Fruit fly (Drosophila melanogaster) whole organism, embryonic: ENCODE data around the gene CG7506.

Experiments used
- CG13894 ChIP-seq: fragments of 200-800 bp; sonication (Bioruptor generic); optimal IDR thresholded peaks from 3 replicates; lab custom pipeline; 2018; ENCODE audit warnings: missing biosample characterization, mild to moderate bottlenecking, missing genetic modification characterization, moderate library complexity
- CG7357 ChIP-seq: fragments of 200-800 bp; sonication (Bioruptor generic); IDR thresholded peaks from 3 replicates; pipeline ENCODE4 v1.3.6; 2022; ENCODE audit warnings: missing biosample characterization, missing genetic modification characterization
- Deaf1 ChIP-seq: fragments of 200-800 bp; optimal IDR thresholded peaks from 3 replicates; lab custom pipeline; 2019; ENCODE audit warnings: missing biosample characterization, mild to moderate bottlenecking, missing genetic modification characterization, moderate library complexity
- MESR4 ChIP-seq: fragments of 200-800 bp; sonication (Bioruptor generic); optimal IDR thresholded peaks from 2 replicates; lab custom pipeline; 2018; ENCODE audit warnings: missing biosample characterization, mild to moderate bottlenecking, missing genetic modification characterization, moderate library complexity
- ab ChIP-seq: fragments of 200-800 bp; sonication (Bioruptor generic); optimal IDR thresholded peaks from 2 replicates; lab custom pipeline; 2016; ENCODE audit warnings: missing biosample characterization, missing genetic modification characterization
- bigmax ChIP-seq: fragments of 200-800 bp; sonication (Bioruptor generic); optimal IDR thresholded peaks from 2 replicates; lab custom pipeline; 2018; ENCODE audit warnings: missing biosample characterization, mild to moderate bottlenecking, missing genetic modification characterization
- dpn ChIP-seq, 2 experiments: fragments of 200-800 bp; sonication (Bioruptor generic); optimal IDR thresholded peaks; 3 replicates each; lab custom pipeline; 2016; ENCODE audit warnings: missing biosample characterization in 2 of 2, missing genetic modification characterization in 2 of 2
- h ChIP-seq: fragments of >200 bp; optimal IDR thresholded peaks from 2 replicates; lab custom pipeline; 2017
- odd ChIP-seq: fragments of 200-800 bp; sonication (Bioruptor generic); optimal IDR thresholded peaks from 2 replicates; lab custom pipeline; 2017; ENCODE audit warnings: missing biosample characterization, mild to moderate bottlenecking, missing genetic modification characterization
- pum ChIP-seq: fragments of 200-800 bp; sonication (Bioruptor generic); optimal IDR thresholded peaks from 2 replicates; lab custom pipeline; 2016; ENCODE audit warnings: missing biosample characterization, missing genetic modification characterization

DNA sequence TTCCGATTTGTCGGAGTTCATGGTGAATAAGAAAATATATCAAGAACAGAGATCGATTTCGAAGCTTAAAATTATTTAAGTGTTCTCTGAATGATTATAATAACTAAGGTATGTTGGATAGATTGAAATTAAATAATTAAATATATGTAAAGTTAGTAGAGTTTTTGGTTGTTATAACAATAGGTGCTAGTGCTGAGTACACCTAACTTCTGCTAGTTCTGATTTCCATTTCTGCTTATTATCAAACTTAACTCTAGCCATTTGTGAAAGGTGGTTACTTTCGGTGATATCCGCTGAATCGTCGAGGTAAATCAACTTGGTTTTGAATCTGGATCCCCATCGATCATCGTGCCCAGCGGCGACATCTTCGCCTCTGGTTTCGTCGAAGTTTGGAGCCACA lies 50.5 kb downstream of the CG7506 start, which contains the start of gene t-Grip84:
- TF ChIP-seq CG13894 (no peak), odd (GFP tag; lab: Kevin White, UChicago) (no peak), dpn (GFP tag; optimal IDR thresholded peaks at IDR 0.05; lab: Kevin White, UChicago) (no peak), h (lab: Kevin White, UChicago) (no peak), pum (GFP tag; lab: Kevin White, UChicago) (no peak), bigmax (GFP tag; lab: Kevin White, UChicago) (no peak), CG7357 (GFP tag; lab: Robert Waterston, UW) (no peak), MESR4 (GFP tag; lab: Kevin White, UChicago) (no peak), ab (GFP tag; lab: Kevin White, UChicago) (no peak), Deaf1 (tag; lab: Kevin White, UChicago) (no peak)
